Worm (Caenorhabditis elegans) whole organism, mixed stage, embryonic: ENCODE results near the gene mdt-1.2.

ENCODE experiments used
- blmp-1 ChIP-seq: fragments of 150-350 bp; optimal IDR thresholded peaks from 2 replicates; lab custom pipeline; 2014; ENCODE audit warnings: missing biosample characterization, missing genetic modification characterization
- lin-13 ChIP-seq: fragments of 150-350 bp; optimal IDR thresholded peaks from 2 replicates; lab custom pipeline; 2014; ENCODE audit warnings: missing biosample characterization, missing genetic modification characterization
- pha-4 ChIP-seq: fragments of 150-350 bp; optimal IDR thresholded peaks from 2 replicates; lab custom pipeline; 2018; ENCODE audit warnings: missing biosample characterization, missing genetic modification reagents, missing genetic modification characterization

ce11 chrX:17170401-17170800 is 19.1 kb downstream of the mdt-1.2 start:
- TF ChIP-seq blmp-1 (tag; lab: Kevin White, UChicago) (no peak), lin-13 (tag; lab: Kevin White, UChicago) (no peak), pha-4 (tag; lab: Kevin White, UChicago) (no peak)
